Worm (Caenorhabditis elegans): ENCODE measurements around the gene clec-231.

ce11 chrV:15388820-15389384, 38.4 kb upstream of the clec-231 start, which contains the start of gene srh-170:
- TF ChIP-seq unc-39 (tag; optimal IDR thresholded peaks at IDR 0.05) (no peak), skn-1 (tag; optimal IDR thresholded peaks at IDR 0.05) (no peak), blmp-1 (tag; optimal IDR thresholded peaks at IDR 0.05; ENCODE audit: insufficient read depth) (no peak), snpc-4 (tag; optimal IDR thresholded peaks at IDR 0.05) (no peak), nhr-12 (tag; optimal IDR thresholded peaks at IDR 0.05) (no peak), nhr-11 (tag; optimal IDR thresholded peaks at IDR 0.05) (no peak), unc-62 (GFP tag; optimal IDR thresholded peaks at IDR 0.05) (no peak), elt-1 (tag; optimal IDR thresholded peaks at IDR 0.05) (no peak), ceh-82 (tag; optimal IDR thresholded peaks at IDR 0.05) (no peak), nhr-237 (tag; optimal IDR thresholded peaks at IDR 0.05) (no peak), unc-55 (GFP tag; optimal IDR thresholded peaks at IDR 0.05) (no peak), zag-1 (tag; optimal IDR thresholded peaks at IDR 0.05) (no peak), elt-3 (tag; optimal IDR thresholded peaks at IDR 0.05) (no peak), Y55F3AM.14 (GFP tag; optimal IDR thresholded peaks at IDR 0.05) (no peak)
